Worm (Caenorhabditis elegans) whole organism, L2 larva: ENCODE measurements around the gene sptl-3.

ENCODE experiments used
- R02D3.7 ChIP-seq: fragments of 150-350 bp; optimal IDR thresholded peaks from 2 replicates; lab custom pipeline; 2014; ENCODE audit warnings: missing biosample characterization, missing genetic modification characterization
- ama-1 ChIP-seq: fragments of 150-350 bp; optimal IDR thresholded peaks from 2 replicates; lab custom pipeline; 2018; ENCODE audit warnings: inconsistent platforms
- blmp-1 ChIP-seq: sonication (generic microtip); optimal IDR thresholded peaks from 2 replicates; lab custom pipeline; 2017; ENCODE audit warnings: missing genetic modification characterization, mild to moderate bottlenecking, missing compliant biosample characterization, antibody characterized with exemption, moderate library complexity; ENCODE audit not compliant: insufficient read depth
- ceh-82 ChIP-seq: fragments of 150-350 bp; optimal IDR thresholded peaks from 2 replicates; lab custom pipeline; 2014; ENCODE audit warnings: missing biosample characterization, missing genetic modification characterization
- egl-27 ChIP-seq: sonication (generic microtip); optimal IDR thresholded peaks from 3 replicates; lab custom pipeline; 2017; ENCODE audit warnings: missing biosample characterization, missing genetic modification reagents, missing genetic modification characterization
- elt-3 ChIP-seq: sonication (generic microtip); optimal IDR thresholded peaks from 2 replicates; lab custom pipeline; 2017; ENCODE audit warnings: missing biosample characterization, missing genetic modification characterization
- lin-11 ChIP-seq: fragments of 150-350 bp; sonication (generic microtip); optimal IDR thresholded peaks from 2 replicates; lab custom pipeline; 2014; ENCODE audit warnings: missing biosample characterization, missing genetic modification characterization, inconsistent platforms, mixed read lengths
- mab-5 ChIP-seq: fragments of 150-350 bp; optimal IDR thresholded peaks from 2 replicates; lab custom pipeline; 2014; ENCODE audit warnings: missing biosample characterization, missing genetic modification characterization
- skn-1 ChIP-seq: sonication (generic microtip); optimal IDR thresholded peaks from 2 replicates; lab custom pipeline; 2017; ENCODE audit warnings: missing biosample characterization, missing genetic modification characterization
- zag-1 ChIP-seq: fragments of 150-350 bp; optimal IDR thresholded peaks from 2 replicates; lab custom pipeline; 2014; ENCODE audit warnings: missing biosample characterization, missing genetic modification characterization

- TF ChIP-seq mab-5 (tag; lab: Kevin White, UChicago) (no peak), ceh-82 (tag; lab: Kevin White, UChicago) (no peak), egl-27 (no peak), skn-1 (tag; lab: Kevin White, UChicago) (no peak), zag-1 (tag; lab: Kevin White, UChicago) (no peak), R02D3.7 (tag; lab: Kevin White, UChicago) (no peak), ama-1 (lab: Kevin White, UChicago) (no peak), elt-3 (no peak), lin-11 (no peak), blmp-1 (tag; lab: Kevin White, UChicago) (no peak)
These were observed 38.8 kb upstream of the sptl-3 start, which contains the start of gene ttr-21 for ce11 chrV:13854306-13854705.
